Worm (Caenorhabditis elegans): ENCODE data around the gene C49C3.4.
"Not testable (repeated sequence)": the region's sequence is repeated elsewhere in the genome, so short reads cannot be mapped to it uniquely, and the experiment has no call there.

The C49C3.4 gene

ce11 chrIV:17307223-17307622, 13.4 kb upstream of the C49C3.4 start, which contains the start of gene T28F3.8:
Gene T28F3.8 (minus strand): TSS chrIV:17307323.
- not testable (repeated sequence) for TF ChIP-seq nhr-76, swsn-7, ztf-11 (tag; optimal IDR thresholded peaks at IDR 0.05)

- TF ChIP-seq efl-1 (optimal IDR thresholded peaks at IDR 0.05) = no peak
- TF ChIP-seq efl-1 (GFP tag; optimal IDR thresholded peaks at IDR 0.05 in 1 of 2) = peak in 1 of 2 experiments; percentile 35
- TF ChIP-seq sptf-1 (tag; optimal IDR thresholded peaks at IDR 0.05) = no peak
These were observed 12.4 kb upstream of the C49C3.4 start, which contains the start of gene T28F3.9 for ce11 chrIV:17308211-17308610. Gene T28F3.9 (plus strand): TSS chrIV:17308511.

- TF ChIP-seq nhr-47 (tag; optimal IDR thresholded peaks at IDR 0.05) = no peak
- TF ChIP-seq isw-1 (GFP tag; IDR thresholded peaks at IDR 0.05) = no peak
- TF ChIP-seq ceh-90 (tag; optimal IDR thresholded peaks at IDR 0.05) = no peak
- no peak for TF ChIP-seq efl-3 (GFP tag; optimal IDR thresholded peaks at IDR 0.05)
- no peak for TF ChIP-seq nhr-237 (tag; optimal IDR thresholded peaks at IDR 0.05)
- TF ChIP-seq lin-35 (GFP tag; optimal IDR thresholded peaks at IDR 0.05) = no peak
- TF ChIP-seq vab-15 (tag; optimal IDR thresholded peaks at IDR 0.05) = no peak
- TF ChIP-seq C16A3.4 (tag; optimal IDR thresholded peaks at IDR 0.05) = no peak
- TF ChIP-seq pax-3 (tag; optimal IDR thresholded peaks at IDR 0.05) = no peak
- TF ChIP-seq alr-1 (tag; optimal IDR thresholded peaks at IDR 0.05; ENCODE audit: borderline replicate concordance) = no peak
- no peak for TF ChIP-seq swsn-7 (tag; optimal IDR thresholded peaks at IDR 0.05)
- no peak for TF ChIP-seq nhr-71 (tag; optimal IDR thresholded peaks at IDR 0.05)
These were observed 8.8 kb upstream of the C49C3.4 start, which contains the start of gene snf-9 for ce11 chrIV:17311842-17312241. Gene snf-9 (plus strand): TSS chrIV:17312142.

- TF ChIP-seq unc-62 (GFP tag; optimal IDR thresholded peaks at IDR 0.05) (no peak), C16A3.4 (tag; optimal IDR thresholded peaks at IDR 0.05) (no peak), mab-9 (GFP tag; IDR thresholded peaks at IDR 0.05) (no peak), ztf-11 (tag; optimal IDR thresholded peaks at IDR 0.05) (no peak), sptf-1 (tag; optimal IDR thresholded peaks at IDR 0.05) (no peak), efl-3 (GFP tag; optimal IDR thresholded peaks at IDR 0.05) (no peak), nhr-71 (tag; optimal IDR thresholded peaks at IDR 0.05) (no peak), nhr-12 (tag; optimal IDR thresholded peaks at IDR 0.05) (no peak), swsn-7 (tag; optimal IDR thresholded peaks at IDR 0.05) (no peak), ces-1 (GFP tag; optimal IDR thresholded peaks at IDR 0.05) (no peak), nhr-90 (tag; optimal IDR thresholded peaks at IDR 0.05; ENCODE audit: poor library complexity) (no peak), mef-2 (tag; optimal IDR thresholded peaks at IDR 0.05) (no peak), mep-1 (tag; optimal IDR thresholded peaks at IDR 0.05) (no peak), lin-13 (GFP tag; optimal IDR thresholded peaks at IDR 0.05) (no peak), lin-35 (GFP tag; optimal IDR thresholded peaks at IDR 0.05) (no peak), Y116A8C.19 (tag; optimal IDR thresholded peaks at IDR 0.05; ENCODE audit: borderline replicate concordance) (no peak), egl-27 (tag; optimal IDR thresholded peaks at IDR 0.05) (no peak), lin-15B (tag; optimal IDR thresholded peaks at IDR 0.05) (no peak), pax-3 (tag; optimal IDR thresholded peaks at IDR 0.05) (no peak)
These were observed 4.2 kb upstream of the C49C3.4 start, which contains the start of gene C49C3.20 for ce11 chrIV:17316398-17316797. Gene C49C3.20 (minus strand): TSS chrIV:17316498.

- TF ChIP-seq sox-4 (tag; optimal IDR thresholded peaks at IDR 0.05) (no peak), mab-9 (GFP tag; IDR thresholded peaks at IDR 0.05) (no peak), mef-2 (tag; optimal IDR thresholded peaks at IDR 0.05) (no peak), dpl-1 (GFP tag; optimal IDR thresholded peaks at IDR 0.05) (peak in 1 of 3 experiments; percentile 4), skn-1 (tag; optimal IDR thresholded peaks at IDR 0.05) (no peak), blmp-1 (tag; optimal IDR thresholded peaks at IDR 0.05) (peak; percentile 51), efl-1 (optimal IDR thresholded peaks at IDR 0.05) (peak; percentile 1 to 12), efl-1 (GFP tag; optimal IDR thresholded peaks at IDR 0.05 in 1 of 2) (peak in 1 of 2 experiments; percentile 61), grh-1 (GFP tag; IDR thresholded peaks at IDR 0.05) (no peak), nhr-47 (tag; optimal IDR thresholded peaks at IDR 0.05) (no peak), dsc-1 (tag; optimal IDR thresholded peaks at IDR 0.05) (no peak), ceh-88 (GFP tag; IDR thresholded peaks at IDR 0.05) (no peak), lsy-2 (tag; optimal IDR thresholded peaks at IDR 0.05) (peak in 1 of 2 experiments; percentile 30), pax-3 (tag; optimal IDR thresholded peaks at IDR 0.05) (no peak), vab-15 (tag; optimal IDR thresholded peaks at IDR 0.05) (no peak)
These were observed 8.2 kb downstream of the C49C3.4 start, which contains the start of gene ceh-88 for ce11 chrIV:17328834-17329233. Gene ceh-88 (plus strand): TSS chrIV:17329188.
